Worm (Caenorhabditis elegans) whole organism, L4/young adult: ENCODE measurements around the gene unc-116.

Experiments used
- W03F9.2 ChIP-seq: fragments of 150-350 bp; optimal IDR thresholded peaks from 2 replicates; lab custom pipeline; 2014; ENCODE audit warnings: missing biosample characterization, missing genetic modification characterization
- dao-5 ChIP-seq: sonication (generic microtip); optimal IDR thresholded peaks from 2 replicates; lab custom pipeline; 2016; ENCODE audit warnings: missing genotype, missing genetic modification characterization, moderate library complexity, missing compliant biosample characterization
- him-1 ChIP-seq: sonication (generic microtip); optimal IDR thresholded peaks from 2 replicates; lab custom pipeline; 2016; ENCODE audit warnings: missing genotype, missing genetic modification reagents, missing genetic modification characterization, missing compliant biosample characterization

DNA sequence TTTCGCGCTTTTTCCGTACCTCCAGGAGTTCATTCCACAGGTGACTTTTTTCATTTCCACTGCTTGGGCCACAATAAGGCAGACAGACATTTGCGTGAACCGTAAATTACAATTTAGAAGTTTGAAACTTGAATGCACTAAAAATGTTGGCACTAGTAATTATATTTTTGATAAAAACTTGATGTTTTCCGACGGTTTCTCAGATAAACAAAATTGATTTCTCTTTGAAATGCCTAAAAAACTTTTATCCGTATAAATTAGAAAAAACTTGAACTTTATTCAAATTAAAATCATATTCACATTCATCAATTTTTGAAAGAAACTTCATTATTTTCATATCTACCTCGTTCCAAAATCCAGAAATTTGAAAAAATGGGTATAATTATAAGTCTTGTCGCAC is 40.7 kb upstream of the unc-116 start, which contains the start of gene ZK353.3:
- TF ChIP-seq dao-5 (tag; lab: Kevin White, UChicago) (no peak), him-1 (tag; lab: Kevin White, UChicago) (no peak), W03F9.2 (tag; lab: Kevin White, UChicago) (no peak)
